Worm (Caenorhabditis elegans): ENCODE measurements around the gene F54B8.4.
"Not testable (repeated sequence)": the region's sequence is repeated elsewhere in the genome, so short reads cannot be mapped to it uniquely, and the experiment has no call there.

DNA sequence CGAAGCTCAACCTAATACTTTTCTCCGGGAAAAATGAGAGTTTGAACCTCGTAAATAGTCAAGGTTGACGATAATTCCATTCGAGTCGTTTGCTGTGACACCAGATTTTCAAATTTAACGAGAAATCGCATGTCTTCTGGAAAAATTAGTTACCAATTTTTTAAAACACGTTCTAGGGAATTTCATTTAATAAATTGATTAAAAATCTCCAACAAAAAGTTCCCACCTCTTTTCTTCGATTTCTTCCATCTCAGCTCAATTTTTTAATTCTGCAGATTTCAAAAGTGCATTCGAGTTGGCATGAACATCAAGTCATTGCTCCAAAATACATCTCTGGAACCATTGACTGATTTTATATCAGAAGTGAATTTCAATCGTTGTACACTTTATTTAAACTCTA lies 4.2 kb upstream of the F54B8.4 start, which contains the start of gene nhr-282:
- not testable (repeated sequence) for TF ChIP-seq tbx-11 (GFP tag; IDR thresholded peaks at IDR 0.05); tbx-37 (GFP tag; conservative IDR thresholded peaks at IDR 0.05); ama-1 (optimal IDR thresholded peaks at IDR 0.05); B0310.2 (tag; optimal IDR thresholded peaks at IDR 0.05); pes-1 (GFP tag; IDR thresholded peaks at IDR 0.05); hnd-1 (tag; optimal IDR thresholded peaks at IDR 0.05); hmg-4 (GFP tag; optimal IDR thresholded peaks at IDR 0.05)
